Fruit fly (Drosophila melanogaster) whole organism, wandering third instar larva: ENCODE measurements around the gene Pvf3.

Experiments
- Abd-B ChIP-seq: fragments of >200 bp; optimal IDR thresholded peaks from 2 replicates; lab custom pipeline; 2017; ENCODE audit warnings: missing biosample characterization, missing genetic modification characterization
- CG32264 ChIP-seq: fragments of 200-800 bp; sonication (Bioruptor generic); optimal IDR thresholded peaks from 2 replicates; lab custom pipeline; 2016; ENCODE audit warnings: missing biosample characterization, missing genetic modification characterization
- CG9705 ChIP-seq: fragments of 200-800 bp; sonication (Bioruptor generic); optimal IDR thresholded peaks from 2 replicates; lab custom pipeline; 2018; ENCODE audit warnings: missing biosample characterization, mild to moderate bottlenecking, missing genetic modification characterization
- CrebA ChIP-seq: fragments of 200-800 bp; sonication (Bioruptor generic); optimal IDR thresholded peaks from 2 replicates; lab custom pipeline; 2016; ENCODE audit warnings: missing biosample characterization, mild to moderate bottlenecking, missing genetic modification characterization, borderline replicate concordance
- Dfd ChIP-seq: fragments of >200 bp; optimal IDR thresholded peaks from 2 replicates; lab custom pipeline; 2017; ENCODE audit warnings: missing biosample characterization, missing genetic modification characterization
- Dif ChIP-seq: fragments of 200-275, 200-300 bp; sonication (Bioruptor generic); optimal IDR thresholded peaks from 2 replicates; lab custom pipeline; 2018; ENCODE audit warnings: missing biosample characterization, missing genetic modification characterization; ENCODE audit not compliant: partially characterized antibody
- GATAd ChIP-seq: sonication (Bioruptor generic); optimal IDR thresholded peaks from 2 replicates; lab custom pipeline; 2016; ENCODE audit warnings: missing biosample characterization, missing genetic modification characterization
- HLH106 ChIP-seq: fragments of 200-800 bp; optimal IDR thresholded peaks from 3 replicates; lab custom pipeline; 2019; ENCODE audit warnings: missing biosample characterization, mild to moderate bottlenecking, missing genetic modification characterization, moderate library complexity
- Hnf4 ChIP-seq: fragments of 200-800 bp; sonication (Bioruptor generic); optimal IDR thresholded peaks from 2 replicates; lab custom pipeline; 2016; ENCODE audit warnings: missing biosample characterization, mild to moderate bottlenecking, missing genetic modification characterization
- Jra ChIP-seq: sonication (Bioruptor generic); optimal IDR thresholded peaks from 2 replicates; lab custom pipeline; 2016; ENCODE audit warnings: missing biosample characterization, missing genetic modification characterization
- Mio ChIP-seq: sonication (Bioruptor generic); optimal IDR thresholded peaks from 2 replicates; lab custom pipeline; 2016; ENCODE audit warnings: missing biosample characterization, missing genetic modification characterization
- Myc ChIP-seq: fragments of >200 bp; optimal IDR thresholded peaks from 2 replicates; lab custom pipeline; 2017
- N ChIP-seq: fragments of >200 bp; optimal IDR thresholded peaks from 2 replicates; lab custom pipeline; 2018; ENCODE audit warnings: missing biosample characterization, missing external identifiers, missing genetic modification characterization
- Rel ChIP-seq, 2 experiments: fragments of 200-800 bp; sonication (Bioruptor generic) in 1 of 2; optimal IDR thresholded peaks; 2 replicates in 1 of 2; 3 replicates in 1 of 2; lab custom pipeline; 2016 to 2019; ENCODE audit warnings: mild to moderate bottlenecking in 2 of 2, missing biosample characterization in 2 of 2, missing genetic modification characterization in 2 of 2, moderate library complexity in 1 of 2
- Sp1 ChIP-seq: fragments of 200-800 bp; sonication (Bioruptor generic); optimal IDR thresholded peaks from 3 replicates; lab custom pipeline; 2019; ENCODE audit warnings: missing biosample characterization, mild to moderate bottlenecking, missing genetic modification characterization, moderate library complexity
- br ChIP-seq: fragments of 200-800 bp; sonication (Bioruptor generic); optimal IDR thresholded peaks from 2 replicates; lab custom pipeline; 2016; ENCODE audit warnings: missing biosample characterization, missing genetic modification characterization
- dl ChIP-seq, 2 experiments: fragments of 175-275, 200-275 bp in 1 of 2; fragments of 200-275 bp in 1 of 2; sonication (Bioruptor generic); optimal IDR thresholded peaks; lab custom pipeline; 2018; ENCODE audit warnings: mild to moderate bottlenecking in 2 of 2, missing biosample characterization in 2 of 2, missing genetic modification characterization in 2 of 2, moderate library complexity in 2 of 2; ENCODE audit not compliant: partially characterized antibody in 2 of 2, insufficient read depth in 1 of 2
- dmrt93B ChIP-seq: fragments of 200-800 bp; sonication (Bioruptor generic); optimal IDR thresholded peaks from 2 replicates; lab custom pipeline; 2018; ENCODE audit warnings: missing biosample characterization, mild to moderate bottlenecking, missing genetic modification characterization
- dsf ChIP-seq: sonication (Bioruptor generic); optimal IDR thresholded peaks from 2 replicates; lab custom pipeline; 2016; ENCODE audit warnings: missing biosample characterization, missing genetic modification characterization, borderline replicate concordance
- ey ChIP-seq: fragments of 200-800 bp; sonication (Bioruptor generic); optimal IDR thresholded peaks from 2 replicates; lab custom pipeline; 2016; ENCODE audit warnings: missing biosample characterization, missing genetic modification characterization
- foxo ChIP-seq, 2 experiments: fragments of 200-800 bp; sonication (Bioruptor generic); optimal IDR thresholded peaks; 2 replicates in 1 of 2; 3 replicates in 1 of 2; lab custom pipeline; 2016 to 2017; ENCODE audit warnings: missing biosample characterization in 2 of 2, missing genetic modification characterization in 2 of 2
- fru ChIP-seq: fragments of 200-800 bp; sonication (Bioruptor generic); optimal IDR thresholded peaks from 3 replicates; lab custom pipeline; 2016; ENCODE audit warnings: missing biosample characterization, mild to moderate bottlenecking, missing genetic modification characterization
- h ChIP-seq: fragments of 200-800 bp; sonication (Bioruptor generic); optimal IDR thresholded peaks from 3 replicates; lab custom pipeline; 2016; ENCODE audit warnings: missing biosample characterization, mild to moderate bottlenecking, missing genetic modification characterization
- lola ChIP-seq: fragments of >200 bp; optimal IDR thresholded peaks from 2 replicates; lab custom pipeline; 2017; ENCODE audit warnings: missing biosample characterization, missing genetic modification characterization
- pan ChIP-seq: fragments of >200 bp; optimal IDR thresholded peaks from 2 replicates; lab custom pipeline; 2017
- rgr ChIP-seq: fragments of 200-800 bp; sonication (Bioruptor generic); optimal IDR thresholded peaks from 3 replicates; lab custom pipeline; 2016; ENCODE audit warnings: missing biosample characterization, mild to moderate bottlenecking, missing genetic modification characterization
- sage ChIP-seq: fragments of 200-800 bp; sonication (Bioruptor generic); optimal IDR thresholded peaks from 2 replicates; lab custom pipeline; 2016; ENCODE audit warnings: missing biosample characterization, mild to moderate bottlenecking, missing genetic modification characterization
- sv ChIP-seq: fragments of 200-800 bp; sonication (Bioruptor generic); optimal IDR thresholded peaks from 3 replicates; lab custom pipeline; 2016; ENCODE audit warnings: missing biosample characterization, missing genetic modification characterization
- tai ChIP-seq: sonication (Bioruptor generic); optimal IDR thresholded peaks from 2 replicates; lab custom pipeline; 2016; ENCODE audit warnings: missing biosample characterization, missing genetic modification characterization
- woc ChIP-seq: sonication (Bioruptor generic); optimal IDR thresholded peaks from 2 replicates; lab custom pipeline; 2016; ENCODE audit warnings: missing biosample characterization, mild to moderate bottlenecking, missing genetic modification characterization

The Pvf3 gene

dm6 chr2L:7169003-7169402 is 11.5 kb upstream of the Pvf3 start:
- TF ChIP-seq sage: no peak
- TF ChIP-seq Dfd (GFP tag; lab: Kevin White, UChicago): no peak
- no peak for TF ChIP-seq woc (GFP tag; lab: Kevin White, UChicago)
- TF ChIP-seq Abd-B: no peak
- TF ChIP-seq Rel (GFP tag; optimal IDR thresholded peaks at IDR 0.05; lab: Kevin White, UChicago): no peak
- TF ChIP-seq Rel (tag; optimal IDR thresholded peaks at IDR 0.05; lab: Kevin White, UChicago): no peak
- no peak for TF ChIP-seq CrebA (GFP tag; lab: Kevin White, UChicago)
- TF ChIP-seq dmrt93B (GFP tag; lab: Kevin White, UChicago): no peak
- no peak for TF ChIP-seq rgr
- TF ChIP-seq dsf (GFP tag; lab: Kevin White, UChicago): no peak
- TF ChIP-seq dl (GFP tag; optimal IDR thresholded peaks at IDR 0.05; lab: Kevin White, UChicago; ENCODE audit: insufficient read depth in 1 of 2, partially characterized antibody in 2 of 2): no peak
- TF ChIP-seq CG32264 (GFP tag; lab: Kevin White, UChicago): no peak
- no peak for TF ChIP-seq pan (lab: Kevin White, UChicago)
- TF ChIP-seq Dif (GFP tag; lab: Kevin White, UChicago): no peak
- TF ChIP-seq Mio (GFP tag; lab: Kevin White, UChicago): no peak
- TF ChIP-seq N: no peak
- TF ChIP-seq CG9705 (GFP tag; lab: Kevin White, UChicago): no peak

dm6 chr2L:7165832-7166231 is 8.3 kb upstream of the Pvf3 start:
- TF ChIP-seq Rel (GFP tag; optimal IDR thresholded peaks at IDR 0.05; lab: Kevin White, UChicago) (no peak), Rel (tag; optimal IDR thresholded peaks at IDR 0.05; lab: Kevin White, UChicago) (no peak), GATAd (GFP tag; lab: Kevin White, UChicago) (no peak), sage (no peak), dsf (GFP tag; lab: Kevin White, UChicago) (no peak), lola (GFP tag; lab: Kevin White, UChicago) (no peak), CrebA (GFP tag; lab: Kevin White, UChicago) (no peak), Jra (GFP tag; lab: Kevin White, UChicago) (no peak)

dm6 chr2L:7158798-7159197 is 1.3 kb upstream of the Pvf3 start:
- no peak for TF ChIP-seq br (GFP tag; lab: Kevin White, UChicago)
- TF ChIP-seq HLH106 (tag; lab: Kevin White, UChicago): no peak
- TF ChIP-seq dsf (GFP tag; lab: Kevin White, UChicago): no peak
- no peak for TF ChIP-seq dmrt93B (GFP tag; lab: Kevin White, UChicago)
- TF ChIP-seq Jra (GFP tag; lab: Kevin White, UChicago): no peak
- TF ChIP-seq dl (GFP tag; optimal IDR thresholded peaks at IDR 0.05; lab: Kevin White, UChicago; ENCODE audit: insufficient read depth in 1 of 2, partially characterized antibody in 2 of 2): no peak
- TF ChIP-seq Hnf4 (GFP tag; lab: Kevin White, UChicago): no peak
- no peak for TF ChIP-seq tai (GFP tag; lab: Kevin White, UChicago)
- TF ChIP-seq Sp1 (GFP tag; lab: Kevin White, UChicago): no peak
- TF ChIP-seq Rel (GFP tag; optimal IDR thresholded peaks at IDR 0.05; lab: Kevin White, UChicago): no peak
- no peak for TF ChIP-seq Rel (tag; optimal IDR thresholded peaks at IDR 0.05; lab: Kevin White, UChicago)

DNA sequence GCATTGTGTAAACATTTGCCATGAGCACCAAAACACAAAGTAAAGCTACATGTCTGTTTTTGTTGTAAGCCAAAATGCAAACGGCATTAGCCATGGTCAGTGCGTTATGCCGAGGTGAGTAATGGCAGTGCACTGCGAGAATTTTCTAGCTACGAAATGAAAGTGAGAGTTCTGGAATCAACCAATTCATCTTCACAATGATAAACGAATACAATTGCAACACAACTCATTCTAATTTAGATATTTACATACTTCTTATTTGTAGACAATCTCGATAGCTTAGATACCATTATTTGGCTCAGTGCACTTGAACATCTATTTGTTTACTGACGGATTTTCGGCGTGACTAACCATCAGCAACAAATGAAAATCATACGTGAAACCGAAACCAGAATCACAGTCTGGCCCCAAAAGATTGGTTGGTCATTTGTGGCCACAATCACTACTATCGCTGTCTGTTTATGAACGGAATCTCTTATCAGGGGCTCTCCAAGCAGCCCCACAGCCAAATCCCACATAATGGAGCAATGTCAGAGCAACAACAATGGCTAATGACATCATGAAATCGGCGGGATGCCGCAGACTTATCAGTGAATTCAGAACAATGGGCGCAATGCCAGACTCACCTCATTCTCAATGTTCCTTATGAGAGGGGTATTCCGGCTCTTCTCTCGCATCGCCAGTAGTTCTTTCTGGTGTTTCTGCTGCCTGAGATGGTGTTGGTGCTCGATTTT is 2.5 kb downstream of the Pvf3 start:
- TF ChIP-seq rgr: no peak
- no peak for TF ChIP-seq br (GFP tag; lab: Kevin White, UChicago)
- TF ChIP-seq CrebA (GFP tag; lab: Kevin White, UChicago): no peak
- TF ChIP-seq Sp1 (GFP tag; lab: Kevin White, UChicago): no peak
- TF ChIP-seq Jra (GFP tag; lab: Kevin White, UChicago): no peak
- no peak for TF ChIP-seq HLH106 (tag; lab: Kevin White, UChicago)
- no peak for TF ChIP-seq Dif (GFP tag; lab: Kevin White, UChicago)
- TF ChIP-seq ey (GFP tag; lab: Kevin White, UChicago): no peak
- no peak for TF ChIP-seq Mio (GFP tag; lab: Kevin White, UChicago)
- peak; percentile 6 for TF ChIP-seq h (GFP tag; lab: Kevin White, UChicago)
- TF ChIP-seq foxo (GFP tag; optimal IDR thresholded peaks at IDR 0.05; lab: Kevin White, UChicago): peak in 1 of 2 experiments; percentile 10
- TF ChIP-seq Myc (lab: Kevin White, UChicago): no peak
- TF ChIP-seq fru (GFP tag; lab: Kevin White, UChicago): peak; percentile 29
- TF ChIP-seq Hnf4 (GFP tag; lab: Kevin White, UChicago): peak; percentile 6
- TF ChIP-seq Dfd (GFP tag; lab: Kevin White, UChicago): no peak
- no peak for TF ChIP-seq sv
- TF ChIP-seq, all 38 proteins: peak for 4
